Worm (Caenorhabditis elegans) whole organism, L4/young adult: ENCODE data around the gene srb-12.

ENCODE experiments used
- W03F9.2 ChIP-seq: fragments of 150-350 bp; optimal IDR thresholded peaks from 2 replicates; lab custom pipeline; 2014; ENCODE audit warnings: missing biosample characterization, missing genetic modification characterization
- dao-5 ChIP-seq: sonication (generic microtip); optimal IDR thresholded peaks from 2 replicates; lab custom pipeline; 2016; ENCODE audit warnings: missing genotype, missing genetic modification characterization, moderate library complexity, missing compliant biosample characterization
- him-1 ChIP-seq: sonication (generic microtip); optimal IDR thresholded peaks from 2 replicates; lab custom pipeline; 2016; ENCODE audit warnings: missing genotype, missing genetic modification reagents, missing genetic modification characterization, missing compliant biosample characterization

DNA sequence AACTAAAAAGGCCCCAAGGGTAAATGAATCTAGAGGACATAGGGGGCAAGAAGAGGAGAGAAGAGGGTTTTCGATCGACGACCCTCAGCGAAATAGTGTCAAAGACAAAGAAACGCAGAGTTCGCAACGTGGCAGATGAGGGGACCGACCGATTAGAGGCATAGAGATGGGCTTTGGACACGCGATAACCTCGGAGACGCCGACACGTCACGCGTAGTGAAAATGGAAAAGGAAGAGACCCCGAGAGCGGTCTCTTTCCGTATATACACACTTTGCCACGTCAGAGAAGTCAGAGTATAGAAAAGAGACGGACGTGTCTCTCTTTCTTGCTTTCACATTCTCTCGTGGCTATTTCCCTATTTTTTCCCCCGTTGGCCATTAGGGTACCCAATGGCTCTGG lies 27.1 kb upstream of the srb-12 start:
- TF ChIP-seq dao-5, result no peak
- no peak for TF ChIP-seq W03F9.2 (tag; lab: Kevin White, UChicago)
- TF ChIP-seq him-1 (tag; lab: Kevin White, UChicago), result peak; percentile 44
